Fruit fly (Drosophila melanogaster): ENCODE results near the gene edin.

- TF ChIP-seq Pif1B (GFP tag; optimal IDR thresholded peaks at IDR 0.05) (no peak), Ets98B (GFP tag; IDR thresholded peaks at IDR 0.05) (peak; percentile 35; the same call in 1 of the 2 replicates)
Observed at dm6 chr3L:17532898-17533700, 38.4 kb downstream of the edin start.
